Fruit fly (Drosophila melanogaster): ENCODE results near the gene UGP.

DNA sequence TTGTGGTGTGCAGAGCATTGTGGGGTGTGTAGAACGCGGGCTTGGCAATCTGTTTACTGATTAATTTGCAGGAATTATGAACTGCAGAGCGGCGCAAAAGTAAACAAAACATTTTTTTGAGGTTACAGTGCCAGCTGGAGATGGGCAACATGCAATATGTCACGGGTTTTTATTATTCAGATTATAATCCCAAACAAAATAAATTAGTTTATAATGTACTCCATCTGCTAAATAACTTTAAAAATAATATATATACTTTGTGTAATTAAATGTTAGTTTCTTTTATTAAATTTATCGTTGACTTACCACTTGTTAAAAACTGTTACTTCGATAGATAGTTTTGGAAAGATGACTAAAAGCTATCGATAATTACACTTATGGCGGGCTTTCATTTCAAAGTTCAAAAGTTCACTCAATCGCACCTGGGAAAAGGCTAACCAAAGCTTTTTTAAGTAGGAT lies 12.2 kb upstream of the UGP start, which contains the start of gene Fdx1:
- TF ChIP-seq EcR (GFP tag; optimal IDR thresholded peaks at IDR 0.05): peak; percentile 17
- TF ChIP-seq CG9948 (tag; optimal IDR thresholded peaks at IDR 0.05): peak; percentile 4
- peak; percentile 17; the same call in 1 of the 2 replicates for TF ChIP-seq Ets98B (GFP tag; IDR thresholded peaks at IDR 0.05)
- TF ChIP-seq gl (tag; optimal IDR thresholded peaks at IDR 0.05): no peak
- TF ChIP-seq CG17806 (tag; optimal IDR thresholded peaks at IDR 0.05): no peak
- peak; percentile 33 for TF ChIP-seq Snoo (tag; optimal IDR thresholded peaks at IDR 0.05)
- TF ChIP-seq rn (GFP tag; IDR thresholded peaks at IDR 0.05): no peak
- TF ChIP-seq D1 (tag; optimal IDR thresholded peaks at IDR 0.05): no peak
- no peak for TF ChIP-seq CG34367 (tag; optimal IDR thresholded peaks at IDR 0.05)
- TF ChIP-seq CG12605 (GFP tag; IDR thresholded peaks at IDR 0.05): no peak
- peak; percentile 30 for TF ChIP-seq CG15710 (tag; optimal IDR thresholded peaks at IDR 0.05)
- no peak for TF ChIP-seq Pif1B (GFP tag; optimal IDR thresholded peaks at IDR 0.05)
